Worm (Caenorhabditis elegans) whole organism, mixed stage, embryonic: Measurements from ENCODE around the gene nhr-105.

Experiments
- lsy-2 ChIP-seq: fragments of 150-350 bp; optimal IDR thresholded peaks from 2 replicates; lab custom pipeline; 2014; ENCODE audit warnings: missing biosample characterization, missing genetic modification characterization
- nhr-237 ChIP-seq: fragments of 150-350 bp; optimal IDR thresholded peaks from 2 replicates; lab custom pipeline; 2014; ENCODE audit warnings: missing biosample characterization, missing genetic modification characterization
- ztf-11 ChIP-seq: fragments of 150-350 bp; optimal IDR thresholded peaks from 2 replicates; lab custom pipeline; 2014; ENCODE audit warnings: missing biosample characterization, missing genetic modification characterization

ce11 chrIV:7098509-7099065 lies 48.6 kb downstream of the nhr-105 start, which contains the start of gene ZC477.4:
- TF ChIP-seq nhr-237 (tag; lab: Kevin White, UChicago) (no peak), lsy-2 (no peak), ztf-11 (tag; lab: Kevin White, UChicago) (no peak)
